Worm (Caenorhabditis elegans): Measurements from ENCODE around the gene T07G12.5.

Gene T07G12.5

DNA sequence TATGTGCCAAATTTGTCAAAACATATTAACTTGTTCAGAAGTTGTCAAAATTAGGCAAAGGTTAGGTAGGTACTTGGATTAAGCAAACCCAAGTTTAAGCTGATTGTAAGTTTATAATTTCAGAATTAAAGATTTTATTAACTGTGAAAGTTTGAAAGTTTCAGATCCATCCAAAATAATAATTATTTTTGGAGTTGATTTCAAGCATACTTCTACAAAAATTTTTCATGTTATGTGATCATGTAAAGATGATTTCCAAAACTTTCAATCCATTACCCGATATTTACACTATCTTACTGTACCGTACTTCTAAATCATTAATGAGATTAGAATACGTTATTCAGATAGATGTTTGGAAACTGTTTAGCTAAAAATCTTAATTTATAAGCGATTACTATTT lies 19.7 kb upstream of the T07G12.5 start:
- no peak for TF ChIP-seq ekl-4 (GFP tag; IDR thresholded peaks at IDR 0.05)
- no peak for TF ChIP-seq nfyb-1 (GFP tag; IDR thresholded peaks at IDR 0.05)
- no peak for TF ChIP-seq egl-44 (GFP tag; IDR thresholded peaks at IDR 0.05)
- TF ChIP-seq aptf-2 (GFP tag; conservative IDR thresholded peaks at IDR 0.05) = no peak
- TF ChIP-seq efl-1 (GFP tag; optimal IDR thresholded peaks at IDR 0.05) = no peak
- no peak for TF ChIP-seq lag-1 (GFP tag; IDR thresholded peaks at IDR 0.05)
- no peak for TF ChIP-seq F57A8.1 (GFP tag; optimal IDR thresholded peaks at IDR 0.05)
- no peak for TF ChIP-seq chd-7 (tag; optimal IDR thresholded peaks at IDR 0.05)
- no peak for TF ChIP-seq pha-4 (tag; optimal IDR thresholded peaks at IDR 0.05)
- TF ChIP-seq rcor-1 (GFP tag; IDR thresholded peaks at IDR 0.05) = no peak
- no peak for TF ChIP-seq F23B12.7 (tag; optimal IDR thresholded peaks at IDR 0.05; ENCODE audit: insufficient read depth)
- no peak for TF ChIP-seq ceh-100 (GFP tag; IDR thresholded peaks at IDR 0.05)
- TF ChIP-seq zfh-2 (GFP tag; conservative IDR thresholded peaks at IDR 0.05) = no peak
- TF ChIP-seq dox-1 (GFP tag; IDR thresholded peaks at IDR 0.05) = no peak
- TF ChIP-seq ceh-91 (GFP tag; IDR thresholded peaks at IDR 0.05) = no peak
- no peak for TF ChIP-seq ztf-18 (tag; optimal IDR thresholded peaks at IDR 0.05)

DNA sequence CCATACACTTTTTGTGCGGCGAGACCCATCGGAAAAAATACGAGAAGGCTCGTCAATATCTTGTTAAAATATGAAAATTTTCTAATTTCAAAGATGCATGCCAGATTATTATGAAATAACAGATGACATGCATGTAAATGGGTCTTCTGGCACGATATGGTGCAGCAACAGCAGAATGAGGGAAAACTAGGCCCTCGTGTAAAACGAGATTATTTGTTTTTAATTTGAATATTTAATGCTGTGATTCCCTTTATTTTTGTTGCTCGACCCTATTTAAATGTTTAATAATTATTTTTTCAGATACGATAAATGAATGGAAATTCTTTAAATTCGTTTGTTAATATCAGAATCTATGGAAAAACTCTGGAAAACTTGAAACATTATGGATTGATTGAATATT lies 16.7 kb upstream of the T07G12.5 start, which contains the start of gene him-8:
him-8 (plus strand) TSS at position 301 of the 400 bp plus-strand sequence.
- TF ChIP-seq chd-7 (tag; optimal IDR thresholded peaks at IDR 0.05) (no peak), ztf-3 (GFP tag; optimal IDR thresholded peaks at IDR 0.05) (no peak), F57A8.1 (GFP tag; optimal IDR thresholded peaks at IDR 0.05) (no peak), K12H6.12 (tag; optimal IDR thresholded peaks at IDR 0.05) (no peak), lin-54 (GFP tag; optimal IDR thresholded peaks at IDR 0.05) (no peak), nhr-27 (tag; optimal IDR thresholded peaks at IDR 0.05) (no peak), Y79H2A.3 (GFP tag; conservative IDR thresholded peaks at IDR 0.05) (no peak), unc-130 (GFP tag; optimal IDR thresholded peaks at IDR 0.05) (no peak), repo-1 (tag; optimal IDR thresholded peaks at IDR 0.05) (no peak), nhr-179 (tag; optimal IDR thresholded peaks at IDR 0.05) (no peak), cebp-2 (GFP tag; IDR thresholded peaks at IDR 0.05) (no peak), ztf-26 (tag; optimal IDR thresholded peaks at IDR 0.05) (no peak), unc-62 (GFP tag; optimal IDR thresholded peaks at IDR 0.05) (no peak), let-607 (tag; optimal IDR thresholded peaks at IDR 0.05) (no peak), pbrm-1 (GFP tag; IDR thresholded peaks at IDR 0.05) (no peak)

DNA sequence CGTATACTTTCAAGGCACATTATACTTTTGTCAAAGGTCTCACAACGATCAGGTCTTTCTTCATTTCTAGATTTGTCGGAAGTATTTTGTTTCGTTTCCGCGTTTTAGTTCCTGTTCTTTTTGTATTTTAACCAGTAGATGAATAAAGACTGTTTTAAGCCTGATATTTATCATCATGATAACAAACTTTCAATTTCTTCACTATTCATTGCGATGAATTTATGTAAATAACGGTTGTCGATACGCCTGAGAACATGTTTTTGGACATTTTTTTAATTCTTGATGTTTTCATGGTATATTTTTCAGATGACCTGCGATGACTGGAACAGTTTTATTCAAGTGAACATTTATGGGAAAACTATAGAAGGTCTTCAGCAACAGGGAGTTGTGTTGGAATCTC lies 13.5 kb upstream of the T07G12.5 start, which contains the start of gene zim-3:
zim-3 (plus strand) TSS at position 301 of the 400 bp plus-strand sequence.
- TF ChIP-seq B0261.1 (tag; optimal IDR thresholded peaks at IDR 0.05) (no peak), T07F8.4 (tag; optimal IDR thresholded peaks at IDR 0.05) (no peak), lin-40 (tag; optimal IDR thresholded peaks at IDR 0.05) (no peak), F33H1.4 (GFP tag; IDR thresholded peaks at IDR 0.05) (peak; percentile 23; the same call in 1 of the 2 replicates), Y56A3A.18 (GFP tag; IDR thresholded peaks at IDR 0.05) (no peak), aptf-2 (GFP tag; conservative IDR thresholded peaks at IDR 0.05) (no peak), snpc-1.1 (tag; optimal IDR thresholded peaks at IDR 0.05; ENCODE audit: insufficient read depth) (no peak), B0336.3 (GFP tag; IDR thresholded peaks at IDR 0.05) (no peak), lsl-1 (GFP tag; optimal IDR thresholded peaks at IDR 0.05) (peak; percentile 60), hsf-1 (GFP tag; IDR thresholded peaks at IDR 0.05) (0 out of 2 replicates have a peak, but pooled peaks have one; percentile 9), chd-7 (tag; optimal IDR thresholded peaks at IDR 0.05) (no peak), B0035.1 (tag; optimal IDR thresholded peaks at IDR 0.05) (no peak), D2030.7 (GFP tag; IDR thresholded peaks at IDR 0.05) (no peak)
